Worm (Caenorhabditis elegans): ENCODE data around the gene B0303.11.

ce11 chrIII:8696680-8697079, 13.5 kb downstream of the B0303.11 start:
- TF ChIP-seq nhr-12 (tag; optimal IDR thresholded peaks at IDR 0.05) (no peak), snpc-4 (tag; optimal IDR thresholded peaks at IDR 0.05) (no peak), lsy-2 (tag; optimal IDR thresholded peaks at IDR 0.05) (no peak), unc-39 (tag; optimal IDR thresholded peaks at IDR 0.05) (no peak), flh-1 (GFP tag; optimal IDR thresholded peaks at IDR 0.05) (no peak), ceh-39 (tag; optimal IDR thresholded peaks at IDR 0.05) (no peak), unc-62 (GFP tag; optimal IDR thresholded peaks at IDR 0.05) (no peak), ztf-11 (tag; optimal IDR thresholded peaks at IDR 0.05) (no peak), cnd-1 (tag; optimal IDR thresholded peaks at IDR 0.05) (no peak), ceh-43 (GFP tag; optimal IDR thresholded peaks at IDR 0.05) (no peak), nhr-237 (tag; optimal IDR thresholded peaks at IDR 0.05) (no peak), elt-3 (tag; optimal IDR thresholded peaks at IDR 0.05) (no peak)
